Fruit fly (Drosophila melanogaster) Kc167 (cell line): ENCODE data around the gene kto.

Source experiments
- Sin3A ChIP-seq: fragments of >200 bp; optimal IDR thresholded peaks from 2 replicates; lab custom pipeline; 2018; ENCODE audit warnings: missing external identifiers
- h ChIP-seq: fragments of >200 bp; optimal IDR thresholded peaks from 3 replicates; lab custom pipeline; 2018; ENCODE audit warnings: missing external identifiers
- insv ChIP-seq: fragments of >200 bp; optimal IDR thresholded peaks from 3 replicates; lab custom pipeline; 2018; ENCODE audit warnings: missing external identifiers
- psq ChIP-seq: fragments of >200 bp; optimal IDR thresholded peaks from 2 replicates; lab custom pipeline; 2017; ENCODE audit warnings: missing external identifiers

DNA sequence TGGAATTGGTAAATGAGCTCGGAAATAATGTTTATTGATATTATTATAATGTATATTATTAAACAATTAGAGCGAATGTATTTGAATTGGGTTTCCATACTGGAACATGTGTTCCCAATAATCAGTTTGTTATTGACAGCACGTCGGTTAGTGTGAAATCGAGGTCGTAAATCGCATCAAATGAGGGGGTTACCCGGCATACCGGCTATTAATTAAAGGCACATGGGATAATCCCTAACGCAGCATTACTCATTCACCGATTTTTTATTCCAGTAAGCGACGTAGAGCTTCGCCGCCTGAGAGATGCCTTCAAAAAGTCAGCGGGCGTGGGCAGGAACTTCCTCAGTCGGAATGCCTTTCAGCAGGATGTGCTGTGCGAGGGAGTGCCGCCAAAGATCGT lies 37.1 kb downstream of the kto start:
- no peak for TF ChIP-seq psq (lab: Kevin White, UChicago)
- no peak for TF ChIP-seq Sin3A
- no peak for TF ChIP-seq insv (lab: Kevin White, UChicago)
- TF ChIP-seq h (lab: Kevin White, UChicago): no peak
